Worm (Caenorhabditis elegans) whole organism, L2 larva: ENCODE results near the gene cct-8.

Experiments
- C34F6.9 ChIP-seq: fragments of 150-350 bp; optimal IDR thresholded peaks from 2 replicates; lab custom pipeline; 2014; ENCODE audit warnings: missing biosample characterization, missing genetic modification characterization
- F13H6.1 ChIP-seq: sonication (generic microtip); optimal IDR thresholded peaks from 2 replicates; lab custom pipeline; 2016; ENCODE audit warnings: missing genetic modification characterization, missing compliant biosample characterization
- R02D3.7 ChIP-seq: fragments of 150-350 bp; optimal IDR thresholded peaks from 2 replicates; lab custom pipeline; 2014; ENCODE audit warnings: missing biosample characterization, missing genetic modification characterization
- Y55F3AM.14 ChIP-seq: fragments of 200-800 bp; sonication (Bioruptor generic); optimal IDR thresholded peaks from 2 replicates; lab custom pipeline; 2018; ENCODE audit warnings: mild to moderate bottlenecking, missing genetic modification characterization, missing compliant biosample characterization
- ZK546.5 ChIP-seq: sonication (generic microtip); optimal IDR thresholded peaks from 2 replicates; lab custom pipeline; 2017; ENCODE audit warnings: missing biosample characterization, missing genetic modification characterization
- alr-1 ChIP-seq: fragments of 150-350 bp; optimal IDR thresholded peaks from 2 replicates; lab custom pipeline; 2014; ENCODE audit warnings: missing biosample characterization, missing genetic modification characterization
- aly-2 ChIP-seq: fragments of 150-350 bp; optimal IDR thresholded peaks from 2 replicates; lab custom pipeline; 2014; ENCODE audit warnings: missing biosample characterization, missing genetic modification characterization
- ama-1 ChIP-seq: fragments of 150-350 bp; optimal IDR thresholded peaks from 2 replicates; lab custom pipeline; 2018; ENCODE audit warnings: inconsistent platforms
- blmp-1 ChIP-seq: sonication (generic microtip); optimal IDR thresholded peaks from 2 replicates; lab custom pipeline; 2017; ENCODE audit warnings: missing genetic modification characterization, mild to moderate bottlenecking, missing compliant biosample characterization, antibody characterized with exemption, moderate library complexity; ENCODE audit not compliant: insufficient read depth
- ceh-16 ChIP-seq: fragments of 150-350 bp; optimal IDR thresholded peaks from 2 replicates; lab custom pipeline; 2014; ENCODE audit warnings: missing biosample characterization, missing genetic modification characterization
- ceh-82 ChIP-seq: fragments of 150-350 bp; optimal IDR thresholded peaks from 2 replicates; lab custom pipeline; 2014; ENCODE audit warnings: missing biosample characterization, missing genetic modification characterization
- crh-2 ChIP-seq: sonication (generic microtip); optimal IDR thresholded peaks from 2 replicates; lab custom pipeline; 2017; ENCODE audit warnings: missing biosample characterization, missing genetic modification characterization
- dmd-4 ChIP-seq: sonication (generic microtip); optimal IDR thresholded peaks from 2 replicates; lab custom pipeline; 2017; ENCODE audit warnings: missing biosample characterization, missing genetic modification characterization
- egl-27 ChIP-seq: sonication (generic microtip); optimal IDR thresholded peaks from 3 replicates; lab custom pipeline; 2017; ENCODE audit warnings: missing biosample characterization, missing genetic modification reagents, missing genetic modification characterization
- elt-1 ChIP-seq: fragments of 150-350 bp; optimal IDR thresholded peaks from 2 replicates; lab custom pipeline; 2014; ENCODE audit warnings: missing biosample characterization, missing genetic modification characterization
- elt-3 ChIP-seq: sonication (generic microtip); optimal IDR thresholded peaks from 2 replicates; lab custom pipeline; 2017; ENCODE audit warnings: missing biosample characterization, missing genetic modification characterization
- fos-1 ChIP-seq: fragments of 150-350 bp; optimal IDR thresholded peaks from 2 replicates; lab custom pipeline; 2014; ENCODE audit warnings: missing biosample characterization, missing genetic modification characterization
- gmeb-1 ChIP-seq: fragments of 150-350 bp; optimal IDR thresholded peaks from 2 replicates; lab custom pipeline; 2014; ENCODE audit warnings: missing biosample characterization, missing genetic modification characterization
- lin-11 ChIP-seq: fragments of 150-350 bp; sonication (generic microtip); optimal IDR thresholded peaks from 2 replicates; lab custom pipeline; 2014; ENCODE audit warnings: missing biosample characterization, missing genetic modification characterization, inconsistent platforms, mixed read lengths
- lin-13 ChIP-seq: fragments of 150-350 bp; optimal IDR thresholded peaks from 2 replicates; lab custom pipeline; 2014; ENCODE audit warnings: missing biosample characterization, missing genetic modification reagents, missing genetic modification characterization
- lin-39 ChIP-seq: fragments of 150-350 bp; optimal IDR thresholded peaks from 2 replicates; lab custom pipeline; 2014; ENCODE audit warnings: missing biosample characterization, missing genetic modification reagents, missing genetic modification characterization
- lsy-2 ChIP-seq, 2 experiments: fragments of 150-350 bp in 1 of 2; sonication (generic microtip) in 1 of 2; optimal IDR thresholded peaks; 2 replicates each; lab custom pipeline; 2014 to 2017; ENCODE audit warnings: missing biosample characterization in 2 of 2, missing genetic modification characterization in 2 of 2
- mab-5 ChIP-seq: fragments of 150-350 bp; optimal IDR thresholded peaks from 2 replicates; lab custom pipeline; 2014; ENCODE audit warnings: missing biosample characterization, missing genetic modification characterization
- mbf-1 ChIP-seq: sonication (generic microtip); optimal IDR thresholded peaks from 2 replicates; lab custom pipeline; 2017; ENCODE audit warnings: missing biosample characterization, missing genetic modification characterization
- mdl-1 ChIP-seq, 2 experiments: fragments of 150-350 bp in 1 of 2; sonication (generic microtip) in 1 of 2; optimal IDR thresholded peaks; 2 replicates each; lab custom pipeline; 2017; ENCODE audit warnings: missing biosample characterization in 2 of 2, missing genetic modification characterization in 2 of 2
- nhr-10 ChIP-seq: sonication (generic microtip); optimal IDR thresholded peaks from 2 replicates; lab custom pipeline; 2017; ENCODE audit warnings: missing biosample characterization, missing genetic modification characterization
- nhr-11 ChIP-seq: fragments of 150-350 bp; optimal IDR thresholded peaks from 2 replicates; lab custom pipeline; 2014; ENCODE audit warnings: missing biosample characterization, missing genetic modification characterization
- nhr-12 ChIP-seq: fragments of 150-350 bp; optimal IDR thresholded peaks from 2 replicates; lab custom pipeline; 2014; ENCODE audit warnings: missing biosample characterization, missing genetic modification characterization
- nhr-129 ChIP-seq: fragments of 150-350 bp; optimal IDR thresholded peaks from 2 replicates; lab custom pipeline; 2014; ENCODE audit warnings: missing biosample characterization, missing genetic modification characterization
- nhr-21 ChIP-seq: fragments of 150-350 bp; optimal IDR thresholded peaks from 2 replicates; lab custom pipeline; 2014; ENCODE audit warnings: missing biosample characterization, missing genetic modification characterization
- nhr-23 ChIP-seq: fragments of 150-350 bp; optimal IDR thresholded peaks from 2 replicates; lab custom pipeline; 2014; ENCODE audit warnings: missing biosample characterization, missing genetic modification reagents, missing genetic modification characterization
- nhr-237 ChIP-seq: fragments of 150-350 bp; optimal IDR thresholded peaks from 2 replicates; lab custom pipeline; 2014; ENCODE audit warnings: missing biosample characterization, missing genetic modification characterization
- nhr-25 ChIP-seq: fragments of 150-350 bp; sonication (generic microtip); optimal IDR thresholded peaks from 3 replicates; lab custom pipeline; 2014; ENCODE audit warnings: missing biosample characterization, missing genetic modification characterization
- nhr-6 ChIP-seq: fragments of 150-350 bp; optimal IDR thresholded peaks from 2 replicates; lab custom pipeline; 2014; ENCODE audit warnings: missing biosample characterization, missing genetic modification characterization
- nhr-77 ChIP-seq: fragments of 150-350 bp; optimal IDR thresholded peaks from 2 replicates; lab custom pipeline; 2014; ENCODE audit warnings: missing biosample characterization, missing genetic modification characterization
- peb-1 ChIP-seq: fragments of 150-350 bp; optimal IDR thresholded peaks from 2 replicates; lab custom pipeline; 2014; ENCODE audit warnings: missing biosample characterization, missing genetic modification characterization
- sem-4 ChIP-seq: fragments of 150-350 bp; optimal IDR thresholded peaks from 2 replicates; lab custom pipeline; 2014; ENCODE audit warnings: missing biosample characterization, missing genetic modification reagents, missing genetic modification characterization
- skn-1 ChIP-seq: sonication (generic microtip); optimal IDR thresholded peaks from 2 replicates; lab custom pipeline; 2017; ENCODE audit warnings: missing biosample characterization, missing genetic modification characterization
- sma-3 ChIP-seq: sonication (generic microtip); optimal IDR thresholded peaks from 2 replicates; lab custom pipeline; 2016; ENCODE audit warnings: missing genetic modification reagents, missing genetic modification characterization, missing compliant biosample characterization
- sma-9 ChIP-seq, 2 experiments: fragments of 150-350 bp in 1 of 2; sonication (generic microtip) in 1 of 2; optimal IDR thresholded peaks; 2 replicates each; lab custom pipeline; 2014 to 2016; ENCODE audit warnings: missing genetic modification characterization in 2 of 2, mild to moderate bottlenecking in 1 of 2, missing biosample characterization in 1 of 2, missing compliant biosample characterization in 1 of 2, missing genetic modification reagents in 1 of 2, moderate library complexity in 1 of 2
- snpc-4 ChIP-seq: fragments of 150-350 bp; optimal IDR thresholded peaks from 2 replicates; lab custom pipeline; 2014; ENCODE audit warnings: missing biosample characterization, missing genetic modification characterization
- unc-39 ChIP-seq: fragments of 150-350 bp; optimal IDR thresholded peaks from 2 replicates; lab custom pipeline; 2014; ENCODE audit warnings: missing biosample characterization, missing genetic modification characterization
- unc-55 ChIP-seq: fragments of 150-350 bp; sonication (generic microtip); optimal IDR thresholded peaks from 3 replicates; lab custom pipeline; 2014; ENCODE audit warnings: missing biosample characterization, missing genetic modification reagents, missing genetic modification characterization
- unc-62 ChIP-seq: fragments of 150-350 bp; optimal IDR thresholded peaks from 2 replicates; lab custom pipeline; 2014; ENCODE audit warnings: missing biosample characterization, missing genetic modification reagents, missing genetic modification characterization
- zag-1 ChIP-seq: fragments of 150-350 bp; optimal IDR thresholded peaks from 2 replicates; lab custom pipeline; 2014; ENCODE audit warnings: missing biosample characterization, missing genetic modification characterization
- ztf-1 ChIP-seq: fragments of 200-800 bp; sonication (Bioruptor generic); conservative IDR thresholded peaks from 2 replicates; pipeline ENCODE4 v1.3.6; 2022; ENCODE audit warnings: missing genetic modification characterization, missing compliant biosample characterization
- ztf-11 ChIP-seq: sonication (generic microtip); optimal IDR thresholded peaks from 2 replicates; lab custom pipeline; 2017; ENCODE audit warnings: missing biosample characterization, missing genetic modification characterization
- ztf-4 ChIP-seq: fragments of 150-350 bp; optimal IDR thresholded peaks from 2 replicates; lab custom pipeline; 2014; ENCODE audit warnings: missing biosample characterization, missing genetic modification characterization

The cct-8 gene

DNA sequence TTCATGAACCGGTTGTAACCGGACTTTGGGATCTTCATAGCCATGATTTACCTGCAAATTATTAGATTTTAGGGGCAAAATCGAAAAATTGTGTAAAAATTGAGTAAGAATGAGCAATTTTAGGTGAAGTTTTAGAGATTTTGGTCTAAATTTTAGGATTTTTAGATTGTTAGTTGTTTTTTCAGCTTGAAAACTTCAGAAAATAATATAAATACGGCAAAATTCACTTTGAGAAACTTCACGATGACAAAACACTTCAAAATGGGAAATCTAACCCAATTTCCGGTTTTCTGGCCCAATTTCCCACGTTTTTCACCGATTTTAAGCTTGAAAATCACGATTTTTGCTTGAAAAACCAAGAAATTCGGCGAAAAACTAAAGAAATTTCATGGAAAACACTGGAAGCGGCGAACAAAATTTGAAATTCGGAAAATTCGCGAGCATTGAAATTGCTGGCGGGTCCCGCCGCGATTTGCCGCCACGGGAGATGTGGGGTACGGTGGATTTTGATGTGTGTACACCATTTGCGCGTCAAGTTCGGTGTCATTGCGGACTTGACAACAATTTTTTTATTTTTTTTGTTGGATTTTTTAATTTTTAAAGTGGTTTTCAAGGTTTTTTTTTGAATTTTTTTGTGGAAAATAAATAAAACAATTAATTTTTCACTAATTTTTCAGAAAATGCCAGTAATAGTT lies at the start of gene cct-8, which contains the start of gene Y55F3AR.2:
Gene cct-8 (minus strand): TSS at position 51 of the 695 bp plus-strand sequence.
Gene Y55F3AR.2 (plus strand): TSS at position 672 of the 695 bp plus-strand sequence.
- TF ChIP-seq egl-27 (peak; percentile 92), ztf-4 (tag; lab: Kevin White, UChicago) (peak; percentile 96), lin-11 (tag; lab: Kevin White, UChicago) (peak; percentile 99), snpc-4 (tag; lab: Kevin White, UChicago) (peak; percentile 81), fos-1 (tag; lab: Kevin White, UChicago) (peak; percentile 85), blmp-1 (tag; lab: Kevin White, UChicago) (peak; percentile 45), zag-1 (tag; lab: Kevin White, UChicago) (peak; percentile 74), lin-13 (GFP tag; lab: Kevin White, UChicago) (peak; percentile 97), crh-2 (peak; percentile 98), nhr-10 (tag; lab: Kevin White, UChicago) (peak; percentile 92), C34F6.9 (tag; lab: Kevin White, UChicago) (peak; percentile 93), nhr-237 (tag; lab: Kevin White, UChicago) (peak; percentile 82), unc-39 (tag; lab: Kevin White, UChicago) (no peak), mab-5 (tag; lab: Kevin White, UChicago) (peak; percentile 97), nhr-11 (no peak), mbf-1 (tag; lab: Kevin White, UChicago) (peak; percentile 39), nhr-6 (peak; percentile 95), nhr-129 (tag; lab: Kevin White, UChicago) (peak; percentile 87), ztf-11 (tag; lab: Kevin White, UChicago) (peak; percentile 80), ceh-82 (peak; percentile 87), nhr-77 (peak; percentile 65), alr-1 (no peak), elt-1 (tag; lab: Kevin White, UChicago) (no peak), ama-1 (peak; percentile 66), elt-3 (tag; lab: Kevin White, UChicago) (no peak), lin-39 (tag; lab: Kevin White, UChicago) (peak; percentile 10), F13H6.1 (tag; lab: Kevin White, UChicago) (peak; percentile 97), nhr-23 (tag; lab: Kevin White, UChicago) (no peak), ZK546.5 (tag; lab: Kevin White, UChicago) (peak; percentile 81), R02D3.7 (tag; lab: Kevin White, UChicago) (peak; percentile 89), dmd-4 (peak; percentile 74), ztf-1 (GFP tag; lab: Robert Waterston, UW) (0 out of 2 replicates have a peak, but pooled peaks have one; percentile 96), unc-55 (GFP tag; lab: Kevin White, UChicago) (peak; percentile 99), unc-62 (peak; percentile 69), mdl-1 (tag; optimal IDR thresholded peaks at IDR 0.05; lab: Kevin White, UChicago) (peak; percentile 3 to 78), skn-1 (peak; percentile 77), sem-4 (tag; lab: Kevin White, UChicago) (peak; percentile 95), aly-2 (tag; lab: Kevin White, UChicago) (peak; percentile 51), sma-9 (GFP tag; optimal IDR thresholded peaks at IDR 0.05; lab: Kevin White, UChicago) (peak; percentile 96), sma-9 (tag; optimal IDR thresholded peaks at IDR 0.05; lab: Kevin White, UChicago) (no peak), nhr-12 (tag; lab: Kevin White, UChicago) (peak; percentile 49), sma-3 (GFP tag; lab: Kevin White, UChicago) (peak; percentile 98), gmeb-1 (tag; lab: Kevin White, UChicago) (peak; percentile 97), nhr-25 (tag; lab: Kevin White, UChicago) (peak; percentile 98), ceh-16 (tag; lab: Kevin White, UChicago) (peak; percentile 79), lsy-2 (tag; optimal IDR thresholded peaks at IDR 0.05; lab: Kevin White, UChicago) (peak; percentile 100), nhr-21 (tag; lab: Kevin White, UChicago) (peak; percentile 97), peb-1 (tag; lab: Kevin White, UChicago) (no peak), Y55F3AM.14 (GFP tag; lab: Kevin White, UChicago) (peak; percentile 96)
